Fruit fly (Drosophila melanogaster): ENCODE measurements around the gene tau.

tau gene

dm6 chr3R:27677174-27677726, 20.5 kb upstream of the tau start, which contains the start of gene Hsdl2:
Hsdl2 (plus strand) TSS chr3R:27677522.
- TF ChIP-seq CTCF (optimal IDR thresholded peaks at IDR 0.05) (peak in 1 of 2 experiments; percentile 18), CG8478 (optimal IDR thresholded peaks at IDR 0.05) (no peak)

DNA sequence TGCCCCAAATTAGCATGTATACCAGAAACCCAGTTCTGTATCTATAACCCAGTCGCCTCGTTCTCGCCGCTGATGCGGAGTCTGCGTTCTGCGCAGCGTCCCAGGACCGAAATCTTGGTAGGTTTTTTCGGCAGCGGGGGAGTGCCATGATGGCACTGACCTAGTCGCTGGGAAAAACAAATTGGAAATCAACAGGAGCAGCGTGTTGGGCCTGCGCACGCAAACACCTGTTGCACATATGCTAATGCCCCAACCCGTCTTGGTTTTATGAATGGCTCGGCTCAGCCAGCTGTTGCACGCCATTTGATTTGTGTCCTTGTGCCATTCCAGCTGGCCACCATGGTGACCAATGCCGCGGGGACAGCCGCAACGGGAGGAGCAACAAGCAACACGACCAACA, 6.1 kb upstream of the tau start:
- TF ChIP-seq CG8478 (optimal IDR thresholded peaks at IDR 0.05) (no peak), CTCF (optimal IDR thresholded peaks at IDR 0.05) (no peak)

DNA sequence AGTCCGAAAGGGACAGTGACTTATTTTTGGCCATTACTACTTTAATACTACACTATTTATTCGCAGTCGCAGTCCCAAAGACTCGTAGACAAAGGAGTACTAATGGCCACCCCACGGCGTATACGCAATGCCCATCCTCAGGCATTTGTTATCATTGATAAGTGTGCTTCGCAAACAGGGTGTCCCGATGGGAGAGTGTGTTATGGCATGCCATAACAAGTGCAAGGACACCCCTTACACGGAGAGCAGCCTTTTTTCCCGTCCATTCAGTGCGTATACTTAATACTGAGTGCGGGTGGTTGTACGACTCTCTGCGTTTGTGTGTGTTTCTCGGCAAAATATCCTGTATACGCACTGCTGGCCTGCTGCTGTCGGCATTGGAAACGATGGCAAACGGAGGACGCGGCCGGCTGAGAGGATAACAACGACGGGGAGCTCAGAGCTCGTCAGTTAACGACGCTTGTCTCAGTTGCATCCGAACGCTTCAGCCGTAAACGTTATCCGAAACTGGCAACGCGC, 5.2 kb upstream of the tau start, which contains the start of gene unc80:
unc80 (plus strand) TSS at position 469 of the 519 bp plus-strand sequence.
- no peak for TF ChIP-seq CTCF (optimal IDR thresholded peaks at IDR 0.05)
- no peak for TF ChIP-seq CG8478 (optimal IDR thresholded peaks at IDR 0.05)

DNA sequence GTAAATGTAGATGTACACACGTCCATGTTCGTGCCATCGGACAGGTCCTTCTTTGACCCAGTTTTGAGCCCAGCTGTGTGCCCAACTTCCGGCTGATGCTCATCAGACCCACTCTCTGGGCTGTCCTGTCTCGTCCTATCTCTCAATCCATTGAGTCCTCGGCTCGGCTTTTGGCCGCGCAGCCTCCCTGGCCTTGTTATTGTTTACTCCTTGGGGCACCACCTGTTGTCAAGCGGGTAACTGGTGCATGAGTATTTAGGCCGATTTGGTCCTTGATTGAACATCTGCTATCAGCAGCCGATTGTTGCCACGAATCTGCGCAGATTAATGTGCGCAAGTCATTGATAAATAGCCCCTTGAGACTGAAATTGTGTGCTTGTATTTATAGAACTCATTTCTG, 4.6 kb upstream of the tau start:
- TF ChIP-seq CTCF (optimal IDR thresholded peaks at IDR 0.05) (no peak), CG8478 (optimal IDR thresholded peaks at IDR 0.05) (no peak)

DNA sequence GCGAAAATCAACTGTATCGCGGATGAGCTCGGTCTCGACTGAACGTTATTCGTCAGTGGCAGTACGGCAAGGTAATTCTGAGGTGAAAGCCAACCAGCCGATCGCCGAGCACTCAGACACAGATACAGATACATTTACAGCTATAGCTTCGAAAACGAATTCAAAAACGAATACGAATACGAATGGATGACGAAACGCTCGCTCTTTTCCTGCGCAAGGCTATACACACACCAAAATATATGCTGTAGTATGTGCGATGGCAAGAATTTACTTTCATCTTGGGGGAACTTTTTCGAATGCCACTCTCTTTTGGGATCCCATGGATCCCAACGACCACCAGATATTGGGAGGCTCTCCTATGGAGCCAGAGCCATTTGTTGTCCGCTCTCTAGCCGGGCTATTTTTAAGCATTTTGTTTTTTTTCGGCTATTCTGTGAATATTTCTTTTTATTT, 3.4 kb upstream of the tau start, which contains the start of gene Mlc1:
Mlc1 (minus strand) TSS at position 51 of the 453 bp plus-strand sequence.
- TF ChIP-seq CG8478 (optimal IDR thresholded peaks at IDR 0.05): no peak
- no peak for TF ChIP-seq CTCF (optimal IDR thresholded peaks at IDR 0.05)

- TF ChIP-seq CG8478 (optimal IDR thresholded peaks at IDR 0.05): no peak
- no peak for TF ChIP-seq CTCF (optimal IDR thresholded peaks at IDR 0.05)
Measured at dm6 chr3R:27655109-27655508, 1.7 kb downstream of the tau start.

DNA sequence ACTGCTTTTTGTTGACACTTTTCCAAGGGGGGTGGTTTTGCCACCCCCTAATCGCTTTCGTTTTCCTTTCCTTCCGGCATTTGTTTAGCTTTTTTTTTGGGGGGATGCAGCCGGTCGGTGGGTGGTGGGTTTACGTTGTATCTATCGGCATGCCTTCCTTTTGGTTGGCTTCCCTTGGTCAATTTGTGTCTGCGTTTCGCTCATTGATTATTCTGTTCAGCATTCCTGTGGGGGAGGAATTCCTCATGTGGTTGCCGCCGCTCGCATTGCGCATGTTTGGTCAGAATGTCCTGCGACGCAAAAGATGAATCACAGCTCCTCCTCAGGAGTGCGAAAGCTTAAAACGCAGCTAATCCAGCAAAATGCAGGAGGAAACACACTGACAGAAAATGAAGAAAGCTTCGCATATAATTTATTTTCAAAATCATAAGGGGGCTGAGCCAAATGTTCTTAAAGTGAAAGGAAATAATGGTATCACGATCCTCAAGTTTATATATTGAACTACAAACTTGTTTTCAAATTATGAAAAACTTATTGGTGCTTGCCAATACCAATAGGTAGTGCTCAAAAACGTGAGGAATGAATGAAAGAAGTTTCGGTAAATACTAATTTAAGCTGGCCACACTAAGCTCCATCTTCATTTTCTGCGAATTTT, 4.5 kb downstream of the tau start, which contains the start of gene RpS10a:
RpS10a (plus strand) TSS at position 605 of the 655 bp plus-strand sequence.
- TF ChIP-seq CG8478 (optimal IDR thresholded peaks at IDR 0.05): no peak
- TF ChIP-seq CTCF (optimal IDR thresholded peaks at IDR 0.05): no peak

- TF ChIP-seq CG8478 (optimal IDR thresholded peaks at IDR 0.05) (no peak), CTCF (optimal IDR thresholded peaks at IDR 0.05) (peak in 1 of 2 experiments; percentile 44)
Measured at dm6 chr3R:27651710-27652109, 5.1 kb downstream of the tau start.

DNA sequence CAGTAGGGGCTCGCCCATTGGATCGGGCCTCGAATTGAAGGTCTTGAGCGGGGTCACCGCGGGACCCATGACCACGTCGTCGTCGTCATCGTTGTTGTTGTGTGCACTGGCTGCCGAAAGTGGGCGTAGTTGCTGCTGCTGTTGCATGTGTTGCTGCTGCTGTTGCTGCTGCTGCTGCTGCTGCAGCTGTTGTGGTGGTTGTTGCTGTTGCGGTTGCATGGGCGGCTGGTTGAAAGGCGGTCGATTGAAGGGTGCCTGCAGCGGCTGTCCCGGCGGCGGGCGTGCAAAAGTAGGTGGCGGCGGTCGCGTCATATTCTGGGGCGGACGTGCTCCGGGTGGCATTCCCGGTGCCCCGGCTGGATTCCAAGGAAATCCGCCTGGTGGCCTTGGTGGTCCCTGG, 9.0 kb downstream of the tau start:
- TF ChIP-seq CG8478 (optimal IDR thresholded peaks at IDR 0.05) (no peak), CTCF (optimal IDR thresholded peaks at IDR 0.05) (no peak)

- TF ChIP-seq CTCF (optimal IDR thresholded peaks at IDR 0.05) (no peak), CG8478 (optimal IDR thresholded peaks at IDR 0.05) (no peak)
Measured at dm6 chr3R:27643080-27643479, 13.7 kb downstream of the tau start.

DNA sequence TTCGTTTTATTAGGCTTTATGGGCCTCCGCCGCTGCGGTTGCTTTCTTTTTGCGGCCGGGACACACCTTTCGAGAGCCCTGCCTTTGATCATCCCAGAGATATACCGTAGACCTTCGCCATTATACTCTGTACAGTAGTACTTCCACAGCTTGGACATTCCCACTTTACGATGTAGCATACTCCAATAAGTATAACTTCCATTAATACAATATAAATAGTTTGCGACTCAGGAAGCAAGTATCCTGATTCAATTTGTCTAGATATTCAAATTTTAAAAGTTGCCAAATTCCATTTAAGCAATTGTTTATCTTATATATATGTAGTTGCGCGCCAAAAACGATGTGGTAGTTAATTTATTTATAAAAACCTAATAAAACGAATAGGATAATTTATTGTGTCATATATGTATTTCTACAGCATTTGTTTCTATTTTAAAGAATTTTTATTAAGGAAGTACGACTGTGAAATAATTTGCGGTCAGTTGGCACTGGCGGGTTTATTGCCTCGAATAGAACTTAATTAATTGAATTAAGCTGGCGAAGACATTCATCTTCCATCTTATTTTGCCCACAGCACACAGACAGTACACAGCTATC, 19.4 kb downstream of the tau start:
- TF ChIP-seq CTCF (optimal IDR thresholded peaks at IDR 0.05): no peak
- no peak for TF ChIP-seq CG8478 (optimal IDR thresholded peaks at IDR 0.05)

DNA sequence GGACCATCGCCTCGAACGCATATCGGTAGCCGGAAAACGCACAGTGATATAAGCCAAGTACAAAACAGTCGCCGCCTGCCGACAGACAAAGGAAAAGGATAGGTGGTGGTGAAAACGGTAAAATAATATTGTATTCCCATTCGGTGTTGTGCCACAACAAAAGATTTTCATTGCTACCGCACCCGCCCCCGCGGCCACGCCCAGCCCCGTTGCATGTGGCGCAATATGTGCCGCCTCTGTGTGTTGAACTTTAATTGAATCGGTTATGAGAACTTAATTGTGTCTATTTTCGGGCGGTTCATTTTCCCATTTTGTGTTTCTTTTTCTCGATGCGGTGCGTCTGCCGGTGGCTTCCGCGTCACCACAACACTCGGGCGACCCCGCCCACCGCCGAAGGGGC, 20.1 kb downstream of the tau start:
- TF ChIP-seq CG8478 (optimal IDR thresholded peaks at IDR 0.05) (no peak), CTCF (optimal IDR thresholded peaks at IDR 0.05) (no peak)

DNA sequence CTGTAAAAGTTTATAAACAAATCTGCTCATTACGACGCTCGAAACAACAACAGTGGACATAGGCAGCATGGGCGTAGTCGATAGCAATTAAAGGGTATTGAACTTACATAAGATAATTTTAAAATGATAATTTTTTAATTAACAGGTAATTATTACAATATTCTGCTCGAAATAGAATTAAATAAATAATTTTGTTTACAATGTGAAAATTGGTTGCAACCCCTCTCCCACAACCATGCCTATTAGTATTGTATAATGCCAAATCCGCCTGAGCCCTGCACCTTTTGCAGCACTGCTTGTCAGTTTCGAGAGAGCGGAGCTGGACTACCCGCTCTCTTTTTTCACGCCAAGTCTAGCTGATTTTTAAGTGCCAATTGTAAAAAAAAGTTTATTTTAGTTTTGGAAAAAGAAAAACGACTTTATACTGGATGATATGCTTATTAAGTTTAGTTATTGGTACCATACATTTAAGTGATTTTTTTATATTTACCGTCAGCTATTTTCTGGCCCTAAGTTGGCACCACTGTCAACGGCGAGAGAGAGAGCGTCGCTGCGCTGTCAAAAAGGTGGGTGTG, 20.7 kb downstream of the tau start, which contains the start of the genes CG5611 and Mtl:
CG5611 (minus strand) TSS at position 51 of the 575 bp plus-strand sequence.
Mtl (plus strand) TSS at position 403 of the 575 bp plus-strand sequence.
- no peak for TF ChIP-seq CG8478 (optimal IDR thresholded peaks at IDR 0.05)

DNA sequence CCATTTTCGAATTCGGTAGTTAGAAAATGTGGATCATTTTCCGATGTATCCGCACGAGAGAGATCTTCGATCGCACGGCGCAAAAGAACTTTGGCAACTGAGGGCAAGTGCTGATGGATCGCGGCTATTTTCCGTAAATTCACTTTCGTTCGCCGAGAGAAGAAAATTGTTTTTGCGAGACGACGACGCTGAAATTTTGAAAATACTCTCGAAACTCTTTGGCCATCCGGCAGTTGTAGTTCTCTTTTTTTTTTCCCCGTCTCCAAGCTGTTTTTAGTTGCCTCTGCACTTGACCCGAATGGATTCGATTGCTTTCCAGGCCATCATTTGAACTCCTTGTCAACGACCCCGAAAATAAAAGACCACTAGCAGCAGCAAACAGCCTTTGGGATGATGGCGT, 30.9 kb downstream of the tau start, which contains the start of gene CG5612:
CG5612 (minus strand) TSS at position 101 of the 400 bp plus-strand sequence.
- no peak for TF ChIP-seq CG8478 (optimal IDR thresholded peaks at IDR 0.05)
- no peak for TF ChIP-seq CTCF (optimal IDR thresholded peaks at IDR 0.05)

dm6 chr3R:27622993-27623392, 33.8 kb downstream of the tau start:
- TF ChIP-seq CG8478 (optimal IDR thresholded peaks at IDR 0.05) (no peak), CTCF (optimal IDR thresholded peaks at IDR 0.05) (no peak)
